Worm (Caenorhabditis elegans) whole organism, early embryonic: ENCODE results near the gene T04B2.3.

ENCODE experiments used
- B0310.2 ChIP-seq: sonication (generic microtip); optimal IDR thresholded peaks from 2 replicates; lab custom pipeline; 2016; ENCODE audit warnings: mild to moderate bottlenecking, missing genetic modification characterization, missing compliant biosample characterization
- ama-1 ChIP-seq: fragments of 150-350 bp; optimal IDR thresholded peaks from 2 replicates; lab custom pipeline; 2014
- ets-7 ChIP-seq: sonication (generic microtip); optimal IDR thresholded peaks from 2 replicates; lab custom pipeline; 2016; ENCODE audit warnings: missing genotype, missing genetic modification characterization, missing compliant biosample characterization
- flt-1 ChIP-seq: fragments of 200-800 bp; sonication (Bioruptor generic); IDR thresholded peaks from 2 replicates; pipeline ENCODE4 v1.3.6; 2022; ENCODE audit warnings: missing genetic modification characterization, missing compliant biosample characterization
- hnd-1 ChIP-seq: sonication (generic microtip); optimal IDR thresholded peaks from 2 replicates; lab custom pipeline; 2016; ENCODE audit warnings: missing genetic modification characterization, missing compliant biosample characterization
- pes-1 ChIP-seq: fragments of 200-800 bp; sonication (Bioruptor generic); IDR thresholded peaks from 2 replicates; pipeline ENCODE4 v1.3.6; 2022; ENCODE audit warnings: missing genetic modification reagents, missing genetic modification characterization, missing compliant biosample characterization
- scrt-1 ChIP-seq: fragments of 200-800 bp; sonication (Bioruptor generic); IDR thresholded peaks from 2 replicates; pipeline ENCODE4 v1.3.6; 2022; ENCODE audit warnings: missing genetic modification characterization, missing compliant biosample characterization
- tra-4 ChIP-seq: sonication (generic microtip); optimal IDR thresholded peaks from 2 replicates; lab custom pipeline; 2017; ENCODE audit warnings: missing genetic modification characterization, missing compliant biosample characterization

ce11 chrIV:10085401-10086187, 38.4 kb downstream of the T04B2.3 start, which contains the start of the genes col-2 and ndc-80:
- TF ChIP-seq ets-7 (tag; lab: Kevin White, UChicago) (no peak), hnd-1 (tag; lab: Kevin White, UChicago) (no peak), pes-1 (no peak; the same call in 1 of the 2 replicates), scrt-1 (GFP tag; lab: Robert Waterston, UW) (no peak), B0310.2 (tag; lab: Kevin White, UChicago) (no peak), ama-1 (lab: Kevin White, UChicago) (no peak), tra-4 (tag; lab: Kevin White, UChicago) (no peak), flt-1 (GFP tag; lab: Robert Waterston, UW) (no peak)
